Worm (Caenorhabditis elegans): ENCODE results near the gene str-172.
A peak's percentile ranks its signal among the peaks of the same experiment; 100 is the strongest.

Gene str-172

ce11 chrIV:4867610-4868009, at the start of gene str-172:
Gene str-172 (minus strand): TSS chrIV:4867710.
- TF ChIP-seq him-1 (tag; optimal IDR thresholded peaks at IDR 0.05) (no peak), dao-5 (tag; optimal IDR thresholded peaks at IDR 0.05) (no peak), W03F9.2 (tag; optimal IDR thresholded peaks at IDR 0.05) (no peak)

- TF ChIP-seq dao-5 (tag; optimal IDR thresholded peaks at IDR 0.05): no peak
- no peak for TF ChIP-seq him-1 (tag; optimal IDR thresholded peaks at IDR 0.05)
- no peak for TF ChIP-seq W03F9.2 (tag; optimal IDR thresholded peaks at IDR 0.05)
Observed at ce11 chrIV:4915689-4916088, 48.2 kb upstream of the str-172 start, which contains the start of gene str-155. Gene str-155 (plus strand): TSS chrIV:4915989.

- no peak for TF ChIP-seq W03F9.2 (tag; optimal IDR thresholded peaks at IDR 0.05)
- no peak for TF ChIP-seq dao-5 (tag; optimal IDR thresholded peaks at IDR 0.05)
- TF ChIP-seq him-1 (tag; optimal IDR thresholded peaks at IDR 0.05): no peak
Observed at ce11 chrIV:4913090-4913489, 45.6 kb upstream of the str-172 start, which contains the start of gene str-156. Gene str-156 (plus strand): TSS chrIV:4913390.

ce11 chrIV:4909039-4909438, 41.5 kb upstream of the str-172 start, which contains the start of gene str-159:
Gene str-159 (plus strand): TSS chrIV:4909339.
- TF ChIP-seq him-1 (tag; optimal IDR thresholded peaks at IDR 0.05) (no peak), W03F9.2 (tag; optimal IDR thresholded peaks at IDR 0.05) (no peak), dao-5 (tag; optimal IDR thresholded peaks at IDR 0.05) (no peak)

- TF ChIP-seq W03F9.2 (tag; optimal IDR thresholded peaks at IDR 0.05) (no peak), him-1 (tag; optimal IDR thresholded peaks at IDR 0.05) (no peak), dao-5 (tag; optimal IDR thresholded peaks at IDR 0.05) (no peak)
Observed at ce11 chrIV:4905645-4906135, 38.2 kb upstream of the str-172 start, which contains the start of gene T08B6.4. Gene T08B6.4 (plus strand): TSS chrIV:4905695.

ce11 chrIV:4903961-4904360, 36.5 kb upstream of the str-172 start, which contains the start of gene str-161:
Gene str-161 (minus strand): TSS chrIV:4904061.
- TF ChIP-seq him-1 (tag; optimal IDR thresholded peaks at IDR 0.05) (no peak), dao-5 (tag; optimal IDR thresholded peaks at IDR 0.05) (no peak), W03F9.2 (tag; optimal IDR thresholded peaks at IDR 0.05) (no peak)

ce11 chrIV:4890543-4890942, 23.0 kb upstream of the str-172 start, which contains the start of gene T08B6.9:
Gene T08B6.9 (plus strand): TSS chrIV:4890843.
- no peak for TF ChIP-seq him-1 (tag; optimal IDR thresholded peaks at IDR 0.05)
- TF ChIP-seq dao-5 (tag; optimal IDR thresholded peaks at IDR 0.05): no peak
- no peak for TF ChIP-seq W03F9.2 (tag; optimal IDR thresholded peaks at IDR 0.05)

- TF ChIP-seq dao-5 (tag; optimal IDR thresholded peaks at IDR 0.05): no peak
- TF ChIP-seq W03F9.2 (tag; optimal IDR thresholded peaks at IDR 0.05): no peak
- TF ChIP-seq him-1 (tag; optimal IDR thresholded peaks at IDR 0.05): no peak
Observed at ce11 chrIV:4889613-4890012, 22.1 kb upstream of the str-172 start, which contains the start of gene sgnh-1. Gene sgnh-1 (plus strand): TSS chrIV:4889913.

ce11 chrIV:4887258-4887657, 19.7 kb upstream of the str-172 start, which contains the start of gene T08B6.1:
Gene T08B6.1 (minus strand): TSS chrIV:4887358.
- TF ChIP-seq him-1 (tag; optimal IDR thresholded peaks at IDR 0.05): no peak
- no peak for TF ChIP-seq W03F9.2 (tag; optimal IDR thresholded peaks at IDR 0.05)
- TF ChIP-seq dao-5 (tag; optimal IDR thresholded peaks at IDR 0.05): no peak

- TF ChIP-seq dao-5 (tag; optimal IDR thresholded peaks at IDR 0.05) (no peak), W03F9.2 (tag; optimal IDR thresholded peaks at IDR 0.05) (no peak), him-1 (tag; optimal IDR thresholded peaks at IDR 0.05) (no peak)
Observed at ce11 chrIV:4885435-4885834, 17.9 kb upstream of the str-172 start.

ce11 chrIV:4883984-4884383, 16.5 kb upstream of the str-172 start, which contains the start of gene str-166:
Gene str-166 (plus strand): TSS chrIV:4884284.
- TF ChIP-seq dao-5 (tag; optimal IDR thresholded peaks at IDR 0.05): no peak
- no peak for TF ChIP-seq W03F9.2 (tag; optimal IDR thresholded peaks at IDR 0.05)
- no peak for TF ChIP-seq him-1 (tag; optimal IDR thresholded peaks at IDR 0.05)

- TF ChIP-seq dao-5 (tag; optimal IDR thresholded peaks at IDR 0.05) (no peak), W03F9.2 (tag; optimal IDR thresholded peaks at IDR 0.05) (peak; percentile 6), him-1 (tag; optimal IDR thresholded peaks at IDR 0.05) (no peak)
Observed at ce11 chrIV:4880634-4881033, 13.1 kb upstream of the str-172 start.

ce11 chrIV:4877102-4877501, 9.6 kb upstream of the str-172 start, which contains the start of gene str-170:
Gene str-170 (plus strand): TSS chrIV:4877402.
- TF ChIP-seq dao-5 (tag; optimal IDR thresholded peaks at IDR 0.05) (no peak), him-1 (tag; optimal IDR thresholded peaks at IDR 0.05) (no peak), W03F9.2 (tag; optimal IDR thresholded peaks at IDR 0.05) (no peak)

ce11 chrIV:4874603-4875002, 7.1 kb upstream of the str-172 start, which contains the start of gene str-174:
Gene str-174 (minus strand): TSS chrIV:4874703.
- no peak for TF ChIP-seq dao-5 (tag; optimal IDR thresholded peaks at IDR 0.05)
- no peak for TF ChIP-seq him-1 (tag; optimal IDR thresholded peaks at IDR 0.05)
- no peak for TF ChIP-seq W03F9.2 (tag; optimal IDR thresholded peaks at IDR 0.05)

Data from whole organism, L4/young adult.